Fruit fly (Drosophila melanogaster): ENCODE measurements around the gene CG42680.

- no peak for TF ChIP-seq Sin3A (optimal IDR thresholded peaks at IDR 0.05)
- TF ChIP-seq psq (optimal IDR thresholded peaks at IDR 0.05): no peak
- TF ChIP-seq Myc (optimal IDR thresholded peaks at IDR 0.05): no peak
- TF ChIP-seq h (optimal IDR thresholded peaks at IDR 0.05): no peak
- TF ChIP-seq insv (optimal IDR thresholded peaks at IDR 0.05): no peak
- TF ChIP-seq ttk (optimal IDR thresholded peaks at IDR 0.05): no peak
Observed at dm6 chr2L:14549009-14549408, 39.0 kb downstream of the CG42680 start, which contains the start of gene CG4218.

Data from Kc167 (cell line).